Fruit fly (Drosophila melanogaster) whole organism, prepupa: Measurements from ENCODE around the gene TfIIFalpha.

Experiments
- Blimp-1 ChIP-seq: fragments of 200-800 bp; sonication (Bioruptor generic); optimal IDR thresholded peaks from 3 replicates; lab custom pipeline; 2017; ENCODE audit warnings: missing biosample characterization, missing genetic modification characterization, mild to moderate bottlenecking, moderate library complexity, missing genetic modification reagents
- CG10631 ChIP-seq: fragments of 200-800 bp; sonication (Bioruptor generic); optimal IDR thresholded peaks from 2 replicates; lab custom pipeline; 2016; ENCODE audit warnings: missing biosample characterization, missing genetic modification characterization
- CG10669 ChIP-seq: fragments of 200-800 bp; sonication (Bioruptor generic); optimal IDR thresholded peaks from 3 replicates; lab custom pipeline; 2018; ENCODE audit warnings: missing biosample characterization, mild to moderate bottlenecking, missing genetic modification characterization, moderate library complexity
- CG11294 ChIP-seq: fragments of 200-800 bp; sonication (Bioruptor generic); IDR thresholded peaks from 2 replicates; pipeline ENCODE4 v1.3.6; 2022; ENCODE audit warnings: missing biosample characterization, missing genetic modification characterization
- CG11762 ChIP-seq: fragments of 200-800 bp; sonication (Bioruptor generic); optimal IDR thresholded peaks from 3 replicates; lab custom pipeline; 2016; ENCODE audit warnings: missing biosample characterization, missing genetic modification characterization; ENCODE audit not compliant: insufficient read depth
- CG11902 ChIP-seq: fragments of 200-800 bp; sonication (Bioruptor generic); optimal IDR thresholded peaks from 3 replicates; lab custom pipeline; 2016; ENCODE audit warnings: missing biosample characterization, missing genetic modification characterization
- CG15336 ChIP-seq: fragments of 200-800 bp; sonication (Bioruptor generic); IDR thresholded peaks from 2 replicates; pipeline ENCODE4 v1.3.6; 2022; ENCODE audit warnings: missing biosample characterization, missing genetic modification characterization
- CG1621 ChIP-seq: fragments of 200-800 bp; sonication (Bioruptor generic); optimal IDR thresholded peaks from 3 replicates; lab custom pipeline; 2018; ENCODE audit warnings: missing biosample characterization, mild to moderate bottlenecking, missing genetic modification characterization
- CG3032 ChIP-seq: fragments of 200-800 bp; optimal IDR thresholded peaks from 2 replicates; lab custom pipeline; 2019; ENCODE audit warnings: missing biosample characterization, mild to moderate bottlenecking, missing genetic modification characterization, moderate library complexity
- CG3919 ChIP-seq: fragments of 200-800 bp; sonication (Bioruptor generic); optimal IDR thresholded peaks from 3 replicates; lab custom pipeline; 2016; ENCODE audit warnings: missing biosample characterization, missing genetic modification characterization
- CG4318 ChIP-seq: fragments of 200-800 bp; sonication (Bioruptor generic); optimal IDR thresholded peaks from 3 replicates; lab custom pipeline; 2017; ENCODE audit warnings: missing biosample characterization, mild to moderate bottlenecking, missing genetic modification characterization
- CG6163 ChIP-seq: fragments of 200-800 bp; sonication (Bioruptor generic); IDR thresholded peaks from 3 replicates; pipeline ENCODE4 v1.3.6; 2022; ENCODE audit warnings: missing biosample characterization, missing genetic modification characterization
- CG6276 ChIP-seq: fragments of 200-800 bp; sonication (Bioruptor generic); optimal IDR thresholded peaks from 2 replicates; lab custom pipeline; 2017; ENCODE audit warnings: missing biosample characterization, mild to moderate bottlenecking, missing genetic modification characterization
- CG6808 ChIP-seq: fragments of 200-800 bp; sonication (Bioruptor generic); optimal IDR thresholded peaks from 3 replicates; lab custom pipeline; 2017; ENCODE audit warnings: missing biosample characterization, missing genetic modification characterization, mild to moderate bottlenecking, moderate library complexity, missing genetic modification reagents
- CG6854 ChIP-seq: fragments of 200-800 bp; sonication (Bioruptor generic); optimal IDR thresholded peaks from 2 replicates; lab custom pipeline; 2017; ENCODE audit warnings: missing biosample characterization, mild to moderate bottlenecking, missing genetic modification characterization
- CG7368 ChIP-seq: fragments of 200-800 bp; sonication (Bioruptor generic); optimal IDR thresholded peaks from 3 replicates; lab custom pipeline; 2016; ENCODE audit warnings: missing biosample characterization, missing genetic modification characterization
- CG8119 ChIP-seq: fragments of 200-800 bp; sonication (Bioruptor generic); IDR thresholded peaks from 3 replicates; pipeline ENCODE4 v1.3.6; 2022; ENCODE audit warnings: missing biosample characterization, missing genetic modification characterization
- CG8319 ChIP-seq: fragments of 200-800 bp; sonication (Bioruptor generic); optimal IDR thresholded peaks from 3 replicates; lab custom pipeline; 2016; ENCODE audit warnings: missing biosample characterization, missing genetic modification characterization
- CG8632 ChIP-seq: fragments of 200-800 bp; sonication (Bioruptor generic); optimal IDR thresholded peaks from 3 replicates; lab custom pipeline; 2016; ENCODE audit warnings: missing biosample characterization, missing genetic modification characterization
- CG9139 ChIP-seq: fragments of 200-800 bp; sonication (Bioruptor generic); optimal IDR thresholded peaks from 3 replicates; lab custom pipeline; 2017; ENCODE audit warnings: missing biosample characterization, mild to moderate bottlenecking, missing genetic modification characterization
- Eip75B ChIP-seq: fragments of 200-800 bp; sonication (Bioruptor generic); optimal IDR thresholded peaks from 3 replicates; lab custom pipeline; 2016; ENCODE audit warnings: missing biosample characterization, missing genetic modification characterization
- Eip78C ChIP-seq: fragments of 200-800 bp; sonication (Bioruptor generic); peaks from one replicate; lab custom pipeline; 2016; ENCODE audit warnings: missing biosample characterization, missing genetic modification characterization
- Eip93F ChIP-seq: fragments of 200-800 bp; sonication (Bioruptor generic); optimal IDR thresholded peaks from 2 replicates; lab custom pipeline; 2016; ENCODE audit warnings: missing biosample characterization, mild to moderate bottlenecking, missing genetic modification characterization
- Ets21C ChIP-seq: fragments of 200-800 bp; sonication (Bioruptor generic); optimal IDR thresholded peaks from 3 replicates; lab custom pipeline; 2016; ENCODE audit warnings: missing biosample characterization, missing genetic modification characterization
- Ets96B ChIP-seq: fragments of 200-800 bp; optimal IDR thresholded peaks from 2 replicates; lab custom pipeline; 2019; ENCODE audit warnings: missing biosample characterization, mild to moderate bottlenecking, missing genetic modification characterization, moderate library complexity
- Gug ChIP-seq: fragments of 200-800 bp; sonication (Bioruptor generic); IDR thresholded peaks from 2 replicates; pipeline ENCODE4 v1.3.6; 2022; ENCODE audit warnings: missing biosample characterization, missing genetic modification characterization
- Hr39 ChIP-seq: fragments of 200-800 bp; sonication (Bioruptor generic); optimal IDR thresholded peaks from 2 replicates; lab custom pipeline; 2016; ENCODE audit warnings: missing biosample characterization, missing genetic modification characterization
- Hr4 ChIP-seq: fragments of 200-800 bp; sonication (Bioruptor generic); optimal IDR thresholded peaks from 3 replicates; lab custom pipeline; 2016; ENCODE audit warnings: missing biosample characterization, missing genetic modification characterization
- Met ChIP-seq: fragments of 200-800 bp; sonication (Bioruptor generic); optimal IDR thresholded peaks from 3 replicates; lab custom pipeline; 2016; ENCODE audit warnings: missing biosample characterization, missing genetic modification characterization
- OdsH ChIP-seq: fragments of 200-800 bp; sonication (Bioruptor generic); optimal IDR thresholded peaks from 3 replicates; lab custom pipeline; 2016; ENCODE audit warnings: missing biosample characterization, missing genetic modification characterization
- Smox ChIP-seq: fragments of 200-800 bp; sonication (Bioruptor generic); optimal IDR thresholded peaks from 3 replicates; lab custom pipeline; 2016; ENCODE audit warnings: missing biosample characterization, missing genetic modification characterization
- Sox102F ChIP-seq: fragments of 200-800 bp; sonication (Bioruptor generic); optimal IDR thresholded peaks from 2 replicates; lab custom pipeline; 2016; ENCODE audit warnings: missing biosample characterization, mild to moderate bottlenecking, missing genetic modification characterization
- Sox15 ChIP-seq: fragments of 200-800 bp; sonication (Bioruptor generic); optimal IDR thresholded peaks from 3 replicates; lab custom pipeline; 2016; ENCODE audit warnings: missing biosample characterization, missing genetic modification characterization
- achi ChIP-seq: fragments of 200-800 bp; sonication (Bioruptor generic); optimal IDR thresholded peaks from 3 replicates; lab custom pipeline; 2016; ENCODE audit warnings: missing biosample characterization, missing genetic modification characterization
- acj6 ChIP-seq: fragments of 200-800 bp; sonication (Bioruptor generic); optimal IDR thresholded peaks from 3 replicates; lab custom pipeline; 2016; ENCODE audit warnings: missing biosample characterization, missing genetic modification characterization
- cyc ChIP-seq: fragments of 200-800 bp; sonication (Bioruptor generic); optimal IDR thresholded peaks from 3 replicates; lab custom pipeline; 2016; ENCODE audit warnings: missing biosample characterization, missing genetic modification characterization
- dac ChIP-seq: fragments of 200-800 bp; sonication (Bioruptor generic); optimal IDR thresholded peaks from 2 replicates; lab custom pipeline; 2017; ENCODE audit warnings: missing biosample characterization, mild to moderate bottlenecking, missing genetic modification characterization
- dsx ChIP-seq: fragments of 200-800 bp; optimal IDR thresholded peaks from 3 replicates; lab custom pipeline; 2019; ENCODE audit warnings: missing biosample characterization, mild to moderate bottlenecking, missing genetic modification characterization, moderate library complexity; ENCODE audit not compliant: poor library complexity, severe bottlenecking
- eg ChIP-seq: fragments of 200-800 bp; sonication (Bioruptor generic); IDR thresholded peaks from 3 replicates; pipeline ENCODE4 v1.3.6; 2022; ENCODE audit warnings: missing biosample characterization, missing genetic modification characterization
- esn ChIP-seq: fragments of 200-800 bp; sonication (Bioruptor generic); optimal IDR thresholded peaks from 2 replicates; lab custom pipeline; 2016; ENCODE audit warnings: missing biosample characterization, mild to moderate bottlenecking, missing genetic modification characterization, moderate library complexity
- fd85E ChIP-seq: fragments of 200-800 bp; sonication (Bioruptor generic); optimal IDR thresholded peaks from 3 replicates; lab custom pipeline; 2016; ENCODE audit warnings: missing biosample characterization, missing genetic modification characterization
- fkh ChIP-seq: fragments of 200-800 bp; sonication (Bioruptor generic); optimal IDR thresholded peaks from 3 replicates; lab custom pipeline; 2017; ENCODE audit warnings: missing biosample characterization, mild to moderate bottlenecking, missing genetic modification characterization, moderate library complexity
- lz ChIP-seq: fragments of 200-800 bp; sonication (Bioruptor generic); optimal IDR thresholded peaks from 3 replicates; lab custom pipeline; 2016; ENCODE audit warnings: missing biosample characterization, missing genetic modification characterization
- net ChIP-seq: fragments of 200-800 bp; sonication (Bioruptor generic); optimal IDR thresholded peaks from 3 replicates; lab custom pipeline; 2016; ENCODE audit warnings: missing biosample characterization, missing genetic modification characterization
- pdm3 ChIP-seq: fragments of 200-800 bp; sonication (Bioruptor generic); optimal IDR thresholded peaks from 3 replicates; lab custom pipeline; 2016; ENCODE audit warnings: missing biosample characterization, missing genetic modification characterization
- salr ChIP-seq, 2 experiments: fragments of 200-800 bp; sonication (Bioruptor generic); optimal IDR thresholded peaks; 3 replicates each; lab custom pipeline; 2016 to 2018; ENCODE audit warnings: missing biosample characterization in 2 of 2, missing genetic modification characterization in 2 of 2, mild to moderate bottlenecking in 1 of 2
- svp ChIP-seq: fragments of 200-800 bp; sonication (Bioruptor generic); peaks from one replicate; lab custom pipeline; 2016; ENCODE audit warnings: missing biosample characterization, missing genetic modification characterization
- topi ChIP-seq: fragments of 200-800 bp; sonication (Bioruptor generic); optimal IDR thresholded peaks from 3 replicates; lab custom pipeline; 2016; ENCODE audit warnings: missing biosample characterization, missing genetic modification characterization

TfIIFalpha gene

dm6 chr3R:6394247-6394522 lies 13.9 kb downstream of the TfIIFalpha start:
- TF ChIP-seq CG4318 (GFP tag; lab: Kevin White, UChicago): no peak
- TF ChIP-seq dac (GFP tag; lab: Kevin White, UChicago): no peak
- TF ChIP-seq topi (GFP tag; lab: Kevin White, UChicago): no peak
- no peak for TF ChIP-seq Sox15 (GFP tag; lab: Kevin White, UChicago)
- no peak for TF ChIP-seq Hr4
- TF ChIP-seq CG8119: no peak
- TF ChIP-seq Ets96B (tag; lab: Kevin White, UChicago): no peak
- no peak for TF ChIP-seq CG6854
- TF ChIP-seq CG10669: no peak
- TF ChIP-seq achi (GFP tag; lab: Kevin White, UChicago): no peak
- TF ChIP-seq fkh (GFP tag; lab: Kevin White, UChicago): no peak
- no peak for TF ChIP-seq CG8632
- TF ChIP-seq fd85E (GFP tag; lab: Kevin White, UChicago): no peak
- TF ChIP-seq CG6276 (GFP tag; lab: Kevin White, UChicago): no peak
- no peak for TF ChIP-seq pdm3 (GFP tag; lab: Kevin White, UChicago)

DNA sequence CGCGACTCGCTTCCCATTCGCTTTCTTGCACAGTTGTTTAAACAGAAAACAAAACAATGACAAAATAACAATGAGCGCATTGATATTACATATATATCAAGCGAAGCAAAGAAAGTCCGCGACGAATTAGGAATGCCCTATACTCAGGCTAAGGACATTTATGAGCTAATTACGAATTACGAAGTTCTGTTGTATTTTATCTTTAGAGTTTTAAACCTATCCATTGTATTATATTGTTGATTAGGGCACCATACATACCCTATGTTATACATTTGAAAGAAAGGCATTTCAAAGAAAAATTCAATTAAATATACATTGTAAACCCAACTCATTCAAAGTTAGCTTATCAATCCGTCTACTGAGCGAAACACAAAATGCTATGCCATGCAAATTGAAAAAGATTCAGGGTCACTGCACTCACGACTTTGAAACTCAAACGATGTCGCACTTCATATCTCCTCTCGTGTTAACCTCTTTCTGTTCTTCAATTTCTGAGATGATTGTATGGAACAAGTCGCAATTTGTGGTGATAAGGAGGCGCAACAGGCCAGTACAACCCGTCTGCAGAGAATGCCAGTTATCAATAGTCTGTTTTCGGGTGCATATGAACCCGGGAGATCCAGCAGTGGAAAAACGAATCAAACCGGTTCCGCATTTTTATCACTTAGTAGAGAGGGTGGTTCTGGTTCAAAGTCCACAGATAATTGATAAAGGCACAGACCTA lies 15.5 kb downstream of the TfIIFalpha start:
- TF ChIP-seq acj6 (GFP tag; lab: Kevin White, UChicago) (peak; percentile 70), OdsH (GFP tag; lab: Kevin White, UChicago) (peak; percentile 48), CG3919 (GFP tag; lab: Kevin White, UChicago) (no peak), CG9139 (GFP tag; lab: Kevin White, UChicago) (no peak), Met (GFP tag; lab: Kevin White, UChicago) (peak; percentile 78), Ets21C (GFP tag; lab: Kevin White, UChicago) (peak; percentile 70), svp (peak; percentile 91), CG11902 (GFP tag; lab: Kevin White, UChicago) (peak; percentile 61), achi (GFP tag; lab: Kevin White, UChicago) (peak; percentile 62), salr (GFP tag; optimal IDR thresholded peaks at IDR 0.05; lab: Kevin White, UChicago) (peak in 1 of 2 experiments; percentile 10), esn (GFP tag; lab: Kevin White, UChicago) (peak; percentile 85), Eip78C (peak; percentile 94), Hr4 (peak; percentile 51), cyc (GFP tag; lab: Kevin White, UChicago) (peak; percentile 62), CG8319 (peak; percentile 10), Hr39 (GFP tag; lab: Kevin White, UChicago) (peak; percentile 78), eg (GFP tag; lab: Robert Waterston, UW) (no peak), CG6276 (GFP tag; lab: Kevin White, UChicago) (no peak), pdm3 (GFP tag; lab: Kevin White, UChicago) (peak; percentile 55), CG4318 (GFP tag; lab: Kevin White, UChicago) (peak; percentile 11), CG6163 (GFP tag; lab: Robert Waterston, UW) (no peak), lz (GFP tag; lab: Kevin White, UChicago) (peak; percentile 76), Smox (GFP tag; lab: Kevin White, UChicago) (peak; percentile 78), net (GFP tag; lab: Kevin White, UChicago) (peak; percentile 38), CG15336 (GFP tag; lab: Robert Waterston, UW) (no peak), CG7368 (GFP tag; lab: Kevin White, UChicago) (peak; percentile 35), CG6808 (GFP tag; lab: Kevin White, UChicago) (peak; percentile 10), CG6854 (no peak), CG8632 (peak; percentile 61), fd85E (GFP tag; lab: Kevin White, UChicago) (no peak), CG1621 (no peak), CG3032 (peak; percentile 44), dsx (GFP tag; lab: Kevin White, UChicago) (peak; percentile 73), Eip93F (GFP tag; lab: Kevin White, UChicago) (peak; percentile 54), Blimp-1 (GFP tag; lab: Kevin White, UChicago) (peak; percentile 27), CG11294 (GFP tag; lab: Robert Waterston, UW) (no peak), topi (GFP tag; lab: Kevin White, UChicago) (peak; percentile 76), Sox102F (GFP tag; lab: Kevin White, UChicago) (peak; percentile 80), Gug (GFP tag; lab: Robert Waterston, UW) (no peak), Eip75B (GFP tag; lab: Kevin White, UChicago) (peak; percentile 73), CG11762 (no peak), Ets96B (tag; lab: Kevin White, UChicago) (peak; percentile 53), CG10631 (GFP tag; lab: Kevin White, UChicago) (peak; percentile 48), fkh (GFP tag; lab: Kevin White, UChicago) (peak; percentile 43)
